Worm (Caenorhabditis elegans): ENCODE data around the gene C06E1.7.
A peak's percentile ranks its signal among the peaks of the same experiment; 100 is the strongest.

The C06E1.7 gene

DNA sequence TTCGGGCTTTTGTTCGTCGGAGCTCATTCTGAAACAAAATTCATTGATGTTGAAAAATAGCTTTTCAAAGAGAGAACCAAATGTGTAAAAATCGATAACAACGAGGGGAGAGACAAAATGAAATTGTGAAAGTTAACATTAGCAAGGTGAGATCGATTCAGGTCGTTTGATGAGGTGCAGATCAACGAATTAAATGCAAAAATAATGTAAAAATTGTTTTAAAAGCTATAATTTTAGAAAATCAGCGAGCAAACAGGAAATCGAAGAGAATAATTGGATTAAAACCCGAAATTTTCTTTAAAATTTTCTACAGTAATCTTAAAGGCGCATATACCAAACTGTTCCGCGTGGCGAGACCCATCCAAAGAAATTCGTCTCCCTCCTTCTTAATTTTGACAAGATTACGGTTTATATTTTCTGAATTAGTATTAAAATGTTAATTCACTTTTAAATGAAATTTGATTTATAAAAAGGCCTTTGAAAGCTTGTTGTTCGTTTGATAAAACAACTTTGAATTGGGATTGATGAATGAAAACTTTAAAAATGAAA, 25.0 kb upstream of the C06E1.7 start, which contains the start of gene C13G5.2:
Gene C13G5.2, minus strand, starts transcription at position 51 of the 549 bp plus-strand sequence.
- TF ChIP-seq mdl-1 (tag; optimal IDR thresholded peaks at IDR 0.05) (no peak), nhr-237 (tag; optimal IDR thresholded peaks at IDR 0.05) (no peak), eor-1 (tag; optimal IDR thresholded peaks at IDR 0.05) (no peak), skn-1 (tag; optimal IDR thresholded peaks at IDR 0.05) (no peak)

DNA sequence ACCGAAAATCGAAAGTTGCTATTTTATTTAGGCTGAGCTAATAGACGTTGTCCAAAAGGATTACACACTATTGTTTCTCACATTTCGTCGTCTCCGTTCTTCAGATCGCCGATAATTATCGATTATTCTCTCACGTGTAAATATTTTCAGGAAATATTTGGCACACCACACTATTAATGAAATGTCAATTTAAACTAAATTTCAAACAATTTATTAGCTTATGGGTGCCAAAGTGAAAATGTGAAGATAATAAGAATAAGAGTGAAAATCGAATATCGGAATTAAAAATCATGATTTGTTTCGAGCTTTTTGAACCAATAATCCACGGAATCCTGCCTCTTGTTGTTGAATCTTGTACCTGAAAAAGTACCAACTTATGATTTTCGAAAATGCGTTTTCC, 23.1 kb upstream of the C06E1.7 start, which contains the start of gene C06E1.11:
Gene C06E1.11, minus strand, starts transcription at position 101 of the 400 bp plus-strand sequence.
- TF ChIP-seq tbx-2 (tag; optimal IDR thresholded peaks at IDR 0.05) (no peak), pha-4 (tag; optimal IDR thresholded peaks at IDR 0.05) (no peak), ztf-11 (tag; optimal IDR thresholded peaks at IDR 0.05) (no peak)

DNA sequence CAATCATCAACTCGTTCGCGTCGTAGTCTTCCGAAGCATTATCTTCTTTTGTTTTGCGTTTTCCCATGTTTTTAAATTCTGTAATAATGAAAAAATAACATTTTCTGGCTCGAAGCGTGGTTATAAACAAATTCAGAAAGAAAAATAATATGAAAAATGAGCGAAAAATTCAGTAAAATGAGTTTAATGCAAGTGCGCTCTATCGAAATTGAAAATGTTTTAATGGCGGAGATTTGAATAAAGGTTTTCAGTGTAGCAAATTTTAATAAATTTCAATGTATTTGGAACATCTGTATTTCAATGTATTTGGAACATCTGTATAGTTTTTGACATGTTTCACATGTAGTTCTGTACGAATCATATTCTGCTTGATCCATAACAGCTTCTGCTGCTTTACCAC, 21.0 kb upstream of the C06E1.7 start, which contains the start of gene rha-2:
Gene rha-2, minus strand, starts transcription at position 80 of the 400 bp plus-strand sequence.
- no peak for TF ChIP-seq jun-1 (tag; optimal IDR thresholded peaks at IDR 0.05)
- no peak for TF ChIP-seq mdl-1 (tag; optimal IDR thresholded peaks at IDR 0.05)
- no peak for TF ChIP-seq aly-2 (tag; optimal IDR thresholded peaks at IDR 0.05)
- TF ChIP-seq sea-2 (GFP tag; optimal IDR thresholded peaks at IDR 0.05) = no peak
- TF ChIP-seq nfya-1 (tag; optimal IDR thresholded peaks at IDR 0.05; ENCODE audit: insufficient read depth) = peak; percentile 20
- TF ChIP-seq ztf-11 (tag; optimal IDR thresholded peaks at IDR 0.05) = no peak
- TF ChIP-seq nhr-12 (tag; optimal IDR thresholded peaks at IDR 0.05) = no peak
- TF ChIP-seq pha-4 (tag; optimal IDR thresholded peaks at IDR 0.05) = peak; percentile 51
- TF ChIP-seq eor-1 (tag; optimal IDR thresholded peaks at IDR 0.05) = no peak
- peak; percentile 44 for TF ChIP-seq lin-15B (tag; optimal IDR thresholded peaks at IDR 0.05)
- TF ChIP-seq unc-62 (GFP tag; optimal IDR thresholded peaks at IDR 0.05) = no peak
- TF ChIP-seq hmg-11 (tag; optimal IDR thresholded peaks at IDR 0.05) = peak; percentile 9
- TF ChIP-seq snpc-4 (tag; optimal IDR thresholded peaks at IDR 0.05) = no peak

DNA sequence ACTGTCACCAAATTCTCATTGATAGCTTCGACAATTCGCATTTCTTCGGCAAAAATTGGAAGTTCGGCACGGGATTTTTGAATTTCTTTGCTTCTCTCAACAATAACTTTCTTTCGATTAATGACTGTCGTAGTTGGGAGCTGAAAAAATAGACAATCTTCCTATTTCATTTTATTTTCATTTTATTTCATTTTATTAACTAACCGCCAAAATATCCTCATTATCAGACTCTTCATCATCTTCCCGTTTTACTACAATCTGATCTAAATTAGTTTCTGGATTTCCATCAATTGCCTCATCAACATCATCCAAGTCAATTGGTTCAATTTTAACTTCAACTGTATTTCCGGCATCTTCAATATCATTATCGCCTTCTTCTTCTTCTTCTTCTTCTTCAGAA, 20.1 kb upstream of the C06E1.7 start:
- no peak for TF ChIP-seq unc-62 (GFP tag; optimal IDR thresholded peaks at IDR 0.05)
- TF ChIP-seq ama-1 (optimal IDR thresholded peaks at IDR 0.05) = no peak
- no peak for TF ChIP-seq mdl-1 (tag; optimal IDR thresholded peaks at IDR 0.05)
- no peak for TF ChIP-seq nhr-25 (tag; optimal IDR thresholded peaks at IDR 0.05)
- TF ChIP-seq egl-5 (tag; optimal IDR thresholded peaks at IDR 0.05) = no peak
- TF ChIP-seq lin-39 (tag; optimal IDR thresholded peaks at IDR 0.05) = no peak
- no peak for TF ChIP-seq fkh-10 (GFP tag; optimal IDR thresholded peaks at IDR 0.05)
- no peak for TF ChIP-seq ceh-28 (tag; optimal IDR thresholded peaks at IDR 0.05)
- no peak for TF ChIP-seq mml-1 (tag; optimal IDR thresholded peaks at IDR 0.05)
- no peak for TF ChIP-seq ceh-9 (tag; optimal IDR thresholded peaks at IDR 0.05)
- TF ChIP-seq pqm-1 (tag; optimal IDR thresholded peaks at IDR 0.05) = no peak
- TF ChIP-seq tbx-2 (tag; optimal IDR thresholded peaks at IDR 0.05) = no peak
- no peak for TF ChIP-seq ztf-4 (tag; optimal IDR thresholded peaks at IDR 0.05)
- no peak for TF ChIP-seq nhr-67 (tag; optimal IDR thresholded peaks at IDR 0.05)
- no peak for TF ChIP-seq ceh-16 (tag; optimal IDR thresholded peaks at IDR 0.05)
- no peak for TF ChIP-seq daf-12 (tag; optimal IDR thresholded peaks at IDR 0.05)
- TF ChIP-seq hmg-11 (tag; optimal IDR thresholded peaks at IDR 0.05) = no peak
- TF ChIP-seq egl-27 (tag; optimal IDR thresholded peaks at IDR 0.05) = no peak
- no peak for TF ChIP-seq nhr-76 (tag; optimal IDR thresholded peaks at IDR 0.05)

DNA sequence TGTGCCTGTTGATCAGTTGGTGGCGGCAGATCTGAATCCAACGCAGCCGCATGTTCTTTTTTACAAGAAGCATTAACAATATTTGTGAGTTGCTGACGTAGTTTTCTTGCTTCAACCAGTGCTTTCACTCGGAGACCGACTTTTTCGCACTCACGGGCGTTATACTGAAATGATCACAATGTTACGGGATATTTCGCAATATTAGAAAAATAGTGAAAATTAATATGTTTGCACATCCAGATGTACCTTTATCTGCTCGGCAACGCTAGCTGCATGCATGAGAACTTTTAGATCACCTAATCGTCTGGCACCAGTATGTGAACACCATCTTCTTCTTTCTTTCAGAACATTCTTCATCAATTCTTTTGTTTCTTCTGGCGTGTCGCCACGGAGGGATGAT, 17.8 kb upstream of the C06E1.7 start:
- no peak for TF ChIP-seq egl-5 (tag; optimal IDR thresholded peaks at IDR 0.05)
- TF ChIP-seq pqm-1 (tag; optimal IDR thresholded peaks at IDR 0.05) = no peak
- no peak for TF ChIP-seq ceh-16 (tag; optimal IDR thresholded peaks at IDR 0.05)
- no peak for TF ChIP-seq nhr-77 (tag; optimal IDR thresholded peaks at IDR 0.05)
- TF ChIP-seq eor-1 (tag; optimal IDR thresholded peaks at IDR 0.05) = no peak

DNA sequence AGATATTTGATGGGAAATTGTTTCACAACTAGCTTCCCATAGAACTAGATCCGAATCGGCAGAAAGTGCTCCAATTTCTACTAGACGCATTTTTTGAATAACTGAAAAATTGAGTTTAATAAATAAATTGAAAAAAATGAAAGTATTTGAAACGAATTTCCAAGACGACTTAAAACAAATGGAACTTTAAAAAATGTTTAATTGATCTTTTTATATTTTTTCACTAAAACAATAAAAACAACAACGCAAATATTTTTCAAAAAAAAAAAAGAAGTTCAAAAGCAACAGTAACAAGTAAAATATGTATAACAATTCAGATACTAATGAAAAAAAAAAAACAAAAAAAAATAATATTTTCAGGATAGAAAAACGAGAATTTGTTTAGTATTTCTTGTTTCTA, 16.2 kb upstream of the C06E1.7 start, which contains the start of gene C06E1.9:
Gene C06E1.9, minus strand, starts transcription at position 101 of the 400 bp plus-strand sequence.
- TF ChIP-seq zag-1 (tag; optimal IDR thresholded peaks at IDR 0.05) (no peak), sea-2 (GFP tag; optimal IDR thresholded peaks at IDR 0.05) (no peak), tbx-2 (tag; optimal IDR thresholded peaks at IDR 0.05) (no peak), nhr-23 (tag; optimal IDR thresholded peaks at IDR 0.05) (no peak), pha-4 (tag; optimal IDR thresholded peaks at IDR 0.05) (no peak), nhr-25 (tag; optimal IDR thresholded peaks at IDR 0.05) (no peak), lin-15B (tag; optimal IDR thresholded peaks at IDR 0.05) (no peak), nhr-12 (tag; optimal IDR thresholded peaks at IDR 0.05) (no peak), elt-2 (tag; optimal IDR thresholded peaks at IDR 0.05) (no peak), elt-1 (tag; optimal IDR thresholded peaks at IDR 0.05) (no peak), ceh-9 (tag; optimal IDR thresholded peaks at IDR 0.05) (no peak), egl-27 (tag; optimal IDR thresholded peaks at IDR 0.05) (no peak), unc-39 (tag; optimal IDR thresholded peaks at IDR 0.05) (no peak), pqm-1 (tag; optimal IDR thresholded peaks at IDR 0.05) (no peak), nfya-1 (tag; optimal IDR thresholded peaks at IDR 0.05; ENCODE audit: insufficient read depth) (no peak), fkh-10 (GFP tag; optimal IDR thresholded peaks at IDR 0.05) (no peak), lsy-12 (tag; optimal IDR thresholded peaks at IDR 0.05) (no peak), nhr-11 (tag; optimal IDR thresholded peaks at IDR 0.05) (no peak)
